Fruit fly (Drosophila melanogaster) whole organism: Measurements from ENCODE around the gene ND-15.

Experiments used
- CG8478 ChIP-seq: fragments of >200 bp; optimal IDR thresholded peaks from 2 replicates; lab custom pipeline; 2018; ENCODE audit warnings: inconsistent platforms
- Dll ChIP-seq: fragments of >200 bp; optimal IDR thresholded peaks from 2 replicates; lab custom pipeline; 2017
- EcR ChIP-seq, 2 experiments: fragments of >200 bp; optimal IDR thresholded peaks; 2 replicates each; lab custom pipeline; 2017; ENCODE audit warnings: missing biosample characterization in 2 of 2, missing genetic modification characterization in 2 of 2, missing genetic modification reagents in 2 of 2
- pan ChIP-seq: fragments of >200 bp; optimal IDR thresholded peaks from 2 replicates; lab custom pipeline; 2017
- psq ChIP-seq: fragments of >200 bp; optimal IDR thresholded peaks from 2 replicates; lab custom pipeline; 2017
- usp ChIP-seq: fragments of >200 bp; optimal IDR thresholded peaks from 2 replicates; lab custom pipeline; 2017; ENCODE audit warnings: missing biosample characterization, missing genetic modification characterization, mixed read lengths

ND-15 gene

dm6 chr2L:120492-121455 lies 6.2 kb downstream of the ND-15 start:
- no peak for TF ChIP-seq pan
- no peak for TF ChIP-seq psq (lab: Kevin White, UChicago)
- TF ChIP-seq CG8478 (lab: Kevin White, UChicago): no peak
- no peak for TF ChIP-seq EcR (GFP tag; optimal IDR thresholded peaks at IDR 0.05; lab: Kevin White, UChicago)
- no peak for TF ChIP-seq usp (GFP tag; lab: Kevin White, UChicago)
- TF ChIP-seq Dll (lab: Kevin White, UChicago): no peak

- TF ChIP-seq EcR (GFP tag; optimal IDR thresholded peaks at IDR 0.05; lab: Kevin White, UChicago) (peak in 1 of 2 experiments; percentile 91), usp (GFP tag; lab: Kevin White, UChicago) (no peak)
These were observed 6.9 kb downstream of the ND-15 start, which contains the start of gene CG4822 for dm6 chr2L:121456-121831. TSS of gene CG4822 (minus strand) at chr2L:121754.

dm6 chr2L:122167-123006 lies 7.9 kb downstream of the ND-15 start:
- TF ChIP-seq pan (no peak), EcR (GFP tag; optimal IDR thresholded peaks at IDR 0.05; lab: Kevin White, UChicago) (no peak), usp (GFP tag; lab: Kevin White, UChicago) (no peak), psq (lab: Kevin White, UChicago) (no peak), Dll (lab: Kevin White, UChicago) (no peak), CG8478 (lab: Kevin White, UChicago) (no peak)

dm6 chr2L:123007-123327 lies 8.4 kb downstream of the ND-15 start:
- TF ChIP-seq CG8478 (lab: Kevin White, UChicago): no peak
- no peak for TF ChIP-seq psq (lab: Kevin White, UChicago)
- TF ChIP-seq usp (GFP tag; lab: Kevin White, UChicago): no peak
- no peak for TF ChIP-seq EcR (GFP tag; optimal IDR thresholded peaks at IDR 0.05; lab: Kevin White, UChicago)
- TF ChIP-seq pan: no peak
- no peak for TF ChIP-seq Dll (lab: Kevin White, UChicago)

dm6 chr2L:125364-126252 lies 11.1 kb downstream of the ND-15 start:
- no peak for TF ChIP-seq psq (lab: Kevin White, UChicago)
- TF ChIP-seq Dll (lab: Kevin White, UChicago): no peak
- no peak for TF ChIP-seq pan
- TF ChIP-seq CG8478 (lab: Kevin White, UChicago): no peak
- TF ChIP-seq EcR (GFP tag; optimal IDR thresholded peaks at IDR 0.05; lab: Kevin White, UChicago): no peak
- no peak for TF ChIP-seq usp (GFP tag; lab: Kevin White, UChicago)

dm6 chr2L:128296-128715 lies 13.8 kb downstream of the ND-15 start:
- TF ChIP-seq usp (GFP tag; lab: Kevin White, UChicago) (no peak), CG8478 (lab: Kevin White, UChicago) (no peak), Dll (lab: Kevin White, UChicago) (no peak), psq (lab: Kevin White, UChicago) (no peak), EcR (GFP tag; optimal IDR thresholded peaks at IDR 0.05; lab: Kevin White, UChicago) (no peak), pan (no peak)

- TF ChIP-seq usp (GFP tag; lab: Kevin White, UChicago) (no peak), psq (lab: Kevin White, UChicago) (no peak), EcR (GFP tag; optimal IDR thresholded peaks at IDR 0.05; lab: Kevin White, UChicago) (no peak), pan (no peak), CG8478 (lab: Kevin White, UChicago) (peak; percentile 58), Dll (lab: Kevin White, UChicago) (no peak)
These were observed 14.7 kb downstream of the ND-15 start for dm6 chr2L:128977-129941.

- TF ChIP-seq EcR (GFP tag; optimal IDR thresholded peaks at IDR 0.05; lab: Kevin White, UChicago) (no peak), Dll (lab: Kevin White, UChicago) (no peak), pan (no peak), psq (lab: Kevin White, UChicago) (no peak), CG8478 (lab: Kevin White, UChicago) (no peak), usp (GFP tag; lab: Kevin White, UChicago) (no peak)
These were observed 16.2 kb downstream of the ND-15 start, which contains the start of gene CG3164 for dm6 chr2L:130691-131090. TSS of gene CG3164 (minus strand) at chr2L:130791.

- TF ChIP-seq Dll (lab: Kevin White, UChicago) (no peak), pan (no peak)
These were observed 17.1 kb downstream of the ND-15 start, which contains the start of gene Gs1 for dm6 chr2L:131466-132270. TSS of gene Gs1 (plus strand) at chr2L:132077.
